Fruit fly (Drosophila melanogaster) whole organism, pupa: ENCODE data around the gene HP6.

Experiments used
- CG13204 ChIP-seq: fragments of 200-800 bp; sonication (Bioruptor generic); optimal IDR thresholded peaks from 2 replicates; lab custom pipeline; 2018; ENCODE audit warnings: missing biosample characterization, mild to moderate bottlenecking, missing genetic modification characterization, moderate library complexity
- CG14655 ChIP-seq: fragments of 200-800 bp; sonication (Bioruptor generic); optimal IDR thresholded peaks from 3 replicates; lab custom pipeline; 2017; ENCODE audit warnings: mild to moderate bottlenecking, missing biosample characterization, missing genetic modification reagents, missing genetic modification characterization
- CG15710 ChIP-seq: fragments of 200-800 bp; sonication (Bioruptor generic); optimal IDR thresholded peaks from 2 replicates; lab custom pipeline; 2018; ENCODE audit warnings: missing biosample characterization, mild to moderate bottlenecking, missing genetic modification characterization, moderate library complexity
- CG17806 ChIP-seq: fragments of 200-800 bp; sonication (Bioruptor generic); optimal IDR thresholded peaks from 2 replicates; lab custom pipeline; 2018; ENCODE audit warnings: missing biosample characterization, mild to moderate bottlenecking, missing genetic modification characterization, moderate library complexity
- CG34367 ChIP-seq: fragments of 200-800 bp; sonication (Bioruptor generic); optimal IDR thresholded peaks from 2 replicates; lab custom pipeline; 2018; ENCODE audit warnings: missing biosample characterization, mild to moderate bottlenecking, missing genetic modification characterization
- CG4496 ChIP-seq: fragments of 200-800 bp; sonication (Bioruptor generic); IDR thresholded peaks from 3 replicates; pipeline ENCODE4 v1.3.6; 2022; ENCODE audit warnings: missing biosample characterization, missing genetic modification characterization
- CG8301 ChIP-seq: fragments of 200-800 bp; sonication (Bioruptor generic); optimal IDR thresholded peaks from 2 replicates; lab custom pipeline; 2018; ENCODE audit warnings: missing biosample characterization, mild to moderate bottlenecking, missing genetic modification characterization
- CG9948 ChIP-seq: fragments of 200-800 bp; sonication (Bioruptor generic); optimal IDR thresholded peaks from 2 replicates; lab custom pipeline; 2018; ENCODE audit warnings: missing biosample characterization, mild to moderate bottlenecking, missing genetic modification characterization, moderate library complexity
- EcR ChIP-seq: fragments of 200-800 bp; sonication (Bioruptor generic); optimal IDR thresholded peaks from 3 replicates; lab custom pipeline; 2019; ENCODE audit warnings: missing biosample characterization, missing genetic modification characterization, mild to moderate bottlenecking, moderate library complexity, missing genetic modification reagents
- Ets98B ChIP-seq: fragments of 200-800 bp; sonication (Bioruptor generic); IDR thresholded peaks from 2 replicates; pipeline ENCODE4 v1.3.6; 2022; ENCODE audit warnings: missing biosample characterization, missing genetic modification characterization
- Pif1A ChIP-seq: fragments of 200-800 bp; sonication (Bioruptor generic); optimal IDR thresholded peaks from 3 replicates; lab custom pipeline; 2016; ENCODE audit warnings: missing biosample characterization, missing genetic modification characterization
- Pif1B ChIP-seq: fragments of 200-800 bp; sonication (Bioruptor generic); optimal IDR thresholded peaks from 3 replicates; lab custom pipeline; 2016; ENCODE audit warnings: missing biosample characterization, missing genetic modification characterization
- fd96Ca ChIP-seq: fragments of 200-800 bp; sonication (Bioruptor generic); IDR thresholded peaks from 3 replicates; pipeline ENCODE4 v1.3.6; 2022; ENCODE audit warnings: missing biosample characterization, missing genetic modification characterization

DNA sequence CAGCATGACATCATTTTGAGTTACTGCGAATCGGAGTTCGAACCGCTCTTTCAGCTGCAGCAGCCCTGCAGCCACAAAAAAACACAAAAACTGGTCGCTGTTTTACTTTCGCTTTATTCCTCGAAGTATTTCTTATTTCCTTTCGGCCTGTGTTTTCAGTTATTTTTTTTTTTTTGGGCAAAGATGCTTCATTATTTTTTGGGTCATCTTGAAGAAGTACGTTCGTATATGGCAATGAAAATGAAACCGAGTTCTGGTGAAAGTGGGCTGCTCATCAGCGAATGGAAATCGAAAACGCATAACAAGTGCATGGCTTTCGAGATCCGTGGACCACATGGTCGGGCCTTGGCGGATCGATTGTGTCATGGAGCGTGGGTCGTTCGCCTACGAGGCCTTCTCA, 10.8 kb upstream of the HP6 start:
- no peak for TF ChIP-seq Ets98B (GFP tag; lab: Robert Waterston, UW)
- TF ChIP-seq EcR (GFP tag; lab: Kevin White, UChicago): no peak
- no peak for TF ChIP-seq Pif1A (GFP tag; lab: Kevin White, UChicago)
- TF ChIP-seq fd96Ca (GFP tag; lab: Robert Waterston, UW): no peak
- no peak for TF ChIP-seq CG4496
- TF ChIP-seq CG34367: no peak
- TF ChIP-seq CG14655: no peak
- no peak for TF ChIP-seq Pif1B
- TF ChIP-seq CG15710 (tag; lab: Kevin White, UChicago): no peak
- no peak for TF ChIP-seq CG9948 (tag; lab: Kevin White, UChicago)
- TF ChIP-seq CG13204: no peak
- no peak for TF ChIP-seq CG8301 (tag; lab: Kevin White, UChicago)
- no peak for TF ChIP-seq CG17806 (tag; lab: Kevin White, UChicago)
